Fruit fly (Drosophila melanogaster): ENCODE measurements around the gene CG3407.

CG3407 gene

dm6 chr2L:3802818-3803456 lies 10.3 kb downstream of the CG3407 start (continued):
- peak; percentile 59 for TF ChIP-seq CG2712 (tag; optimal IDR thresholded peaks at IDR 0.05)
- TF ChIP-seq bbx (GFP tag; IDR thresholded peaks at IDR 0.05; ENCODE audit: partially characterized antibody) = no peak
- TF ChIP-seq otp (GFP tag; IDR thresholded peaks at IDR 0.05) = peak; percentile 52; the same call in 1 of the 3 replicates
- TF ChIP-seq CG3847 (GFP tag; IDR thresholded peaks at IDR 0.05) = peak; percentile 66
- no peak for TF ChIP-seq lbe (GFP tag; optimal IDR thresholded peaks at IDR 0.05)
- peak; percentile 63 for TF ChIP-seq tin (GFP tag; optimal IDR thresholded peaks at IDR 0.05)
- peak; percentile 28 for TF ChIP-seq Hand (GFP tag; optimal IDR thresholded peaks at IDR 0.05)
- no peak for TF ChIP-seq ato (GFP tag; IDR thresholded peaks at IDR 0.05; ENCODE audit: partially characterized antibody)
- TF ChIP-seq Spps (tag; optimal IDR thresholded peaks at IDR 0.05) = peak; percentile 14
- peak; percentile 38; the same call in 1 of the 2 replicates for TF ChIP-seq wor (GFP tag; IDR thresholded peaks at IDR 0.05)
- peak; percentile 51 for TF ChIP-seq vfl (GFP tag; optimal IDR thresholded peaks at IDR 0.05)
- TF ChIP-seq CG7928 (GFP tag; optimal IDR thresholded peaks at IDR 0.05) = peak; percentile 50
- no peak for TF ChIP-seq oc (tag; optimal IDR thresholded peaks at IDR 0.05)
- peak; percentile 56 for TF ChIP-seq CG17385 (GFP tag; optimal IDR thresholded peaks at IDR 0.05)
- peak; percentile 58 for TF ChIP-seq HLH54F (GFP tag; optimal IDR thresholded peaks at IDR 0.05)
- TF ChIP-seq CG17328 (GFP tag; IDR thresholded peaks at IDR 0.05) = peak; percentile 69
- TF ChIP-seq Xrp1 (GFP tag; IDR thresholded peaks at IDR 0.05) = peak; percentile 68
- TF ChIP-seq CG6175 (GFP tag; IDR thresholded peaks at IDR 0.05) = peak; percentile 69; the same call in 1 of the 3 replicates
- peak; percentile 56; the same call in 2 of the 3 replicates for TF ChIP-seq knrl (GFP tag; IDR thresholded peaks at IDR 0.05; ENCODE audit: partially characterized antibody)
- peak; percentile 72 for TF ChIP-seq CG30403 (GFP tag; optimal IDR thresholded peaks at IDR 0.05)
- TF ChIP-seq CG6689 (GFP tag; IDR thresholded peaks at IDR 0.05) = peak; percentile 66
- peak; percentile 31 for TF ChIP-seq slou (GFP tag; optimal IDR thresholded peaks at IDR 0.05)
- TF ChIP-seq stwl (tag; optimal IDR thresholded peaks at IDR 0.05) = no peak
- TF ChIP-seq dysf (GFP tag; IDR thresholded peaks at IDR 0.05) = peak; percentile 76; the same call in 2 of the 3 replicates
- peak; percentile 78 for TF ChIP-seq sens-2 (GFP tag; IDR thresholded peaks at IDR 0.05)
- TF ChIP-seq Neu2 (GFP tag; optimal IDR thresholded peaks at IDR 0.05; ENCODE audit: borderline replicate concordance) = no peak
- TF ChIP-seq PHDP (tag; optimal IDR thresholded peaks at IDR 0.05) = peak; percentile 43
- peak; percentile 52; the same call in 1 of the 2 replicates for TF ChIP-seq chm (GFP tag; IDR thresholded peaks at IDR 0.05)
- TF ChIP-seq aop (GFP tag; IDR thresholded peaks at IDR 0.05) = no peak
- peak; percentile 80 for TF ChIP-seq CG9215 (GFP tag; IDR thresholded peaks at IDR 0.05)
- TF ChIP-seq abd-A (tag; optimal IDR thresholded peaks at IDR 0.05) = no peak
- TF ChIP-seq Doc2 (GFP tag; IDR thresholded peaks at IDR 0.05) = no peak
- TF ChIP-seq Bgb (GFP tag; IDR thresholded peaks at IDR 0.05; ENCODE audit: partially characterized antibody) = peak; percentile 28; the same call in 1 of the 2 replicates
- peak; percentile 71 for TF ChIP-seq NfI (GFP tag; optimal IDR thresholded peaks at IDR 0.05)
- 0 out of 2 replicates have a peak, but pooled peaks have one; percentile 30 for TF ChIP-seq CG31441 (GFP tag; IDR thresholded peaks at IDR 0.05)
- TF ChIP-seq CG11560 (tag; IDR thresholded peaks at IDR 0.05) = 0 out of 3 replicates have a peak, but pooled peaks have one; percentile 6
- no peak for TF ChIP-seq CG3065 (GFP tag; optimal IDR thresholded peaks at IDR 0.05)
- TF ChIP-seq pum (GFP tag; optimal IDR thresholded peaks at IDR 0.05) = peak; percentile 25
- TF ChIP-seq p53 (GFP tag; optimal IDR thresholded peaks at IDR 0.05) = no peak
- 0 out of 3 replicates have a peak, but pooled peaks have one; percentile 49 for TF ChIP-seq jigr1 (GFP tag; IDR thresholded peaks at IDR 0.05)
- peak in 1 of 2 experiments; percentile 32 for TF ChIP-seq insv (GFP tag; optimal IDR thresholded peaks at IDR 0.05)
- peak; percentile 72 for TF ChIP-seq lmd (GFP tag; IDR thresholded peaks at IDR 0.05)
- TF ChIP-seq E2f1 (GFP tag; IDR thresholded peaks at IDR 0.05) = peak; percentile 37; the same call in 1 of the 2 replicates
- no peak for TF ChIP-seq CG4854 (GFP tag; optimal IDR thresholded peaks at IDR 0.05)
- no peak for TF ChIP-seq CG4617 (GFP tag; optimal IDR thresholded peaks at IDR 0.05; ENCODE audit: borderline replicate concordance)
- peak; percentile 11 for TF ChIP-seq CG15011 (GFP tag; optimal IDR thresholded peaks at IDR 0.05)
- TF ChIP-seq CG1832 (GFP tag; optimal IDR thresholded peaks at IDR 0.05) = no peak
- TF ChIP-seq NC2α (GFP tag; optimal IDR thresholded peaks at IDR 0.05) = no peak
- TF ChIP-seq tio (GFP tag; optimal IDR thresholded peaks at IDR 0.05) = peak; percentile 55

Measured in whole organism, embryonic.